Fruit fly (Drosophila melanogaster) whole organism, embryonic: Measurements from ENCODE around the gene CG4009.
"Not testable (repeated sequence)": the region's sequence is repeated elsewhere in the genome, so short reads cannot be mapped to it uniquely, and the experiment has no call there.

ENCODE experiments used
- Adf1 ChIP-seq: fragments of 200-800 bp; sonication (Bioruptor generic); IDR thresholded peaks from 2 replicates; pipeline ENCODE4 v1.3.6; 2022; ENCODE audit warnings: missing biosample characterization, missing genetic modification characterization
- Antp ChIP-seq: fragments of 200-800 bp; sonication (Bioruptor generic); optimal IDR thresholded peaks from 3 replicates; lab custom pipeline; 2016; ENCODE audit warnings: missing biosample characterization, missing genetic modification characterization
- Blimp-1 ChIP-seq: fragments of 200-800 bp; sonication (Bioruptor generic); optimal IDR thresholded peaks from 3 replicates; lab custom pipeline; 2018; ENCODE audit warnings: missing biosample characterization, missing genetic modification characterization, mild to moderate bottlenecking, moderate library complexity, missing genetic modification reagents
- CG10274 ChIP-seq: fragments of 200-800 bp; sonication (Bioruptor generic); optimal IDR thresholded peaks from 3 replicates; lab custom pipeline; 2017; ENCODE audit warnings: missing biosample characterization, mild to moderate bottlenecking, missing genetic modification characterization
- CG10543 ChIP-seq: fragments of 200-800 bp; sonication (Bioruptor generic); optimal IDR thresholded peaks from 3 replicates; lab custom pipeline; 2017; ENCODE audit warnings: missing biosample characterization, mild to moderate bottlenecking, missing genetic modification characterization, moderate library complexity
- CG11504 ChIP-seq: fragments of 200-800 bp; sonication (Bioruptor generic); optimal IDR thresholded peaks from 3 replicates; lab custom pipeline; 2019; ENCODE audit warnings: missing biosample characterization, mild to moderate bottlenecking, missing genetic modification characterization, moderate library complexity
- CG12219 ChIP-seq: fragments of 200-800 bp; sonication (Bioruptor generic); optimal IDR thresholded peaks from 3 replicates; lab custom pipeline; 2018; ENCODE audit warnings: missing biosample characterization, mild to moderate bottlenecking, missing genetic modification characterization
- CG13624 ChIP-seq: fragments of 200-800 bp; sonication (Bioruptor generic); optimal IDR thresholded peaks from 2 replicates; lab custom pipeline; 2016; ENCODE audit warnings: missing biosample characterization, missing genetic modification characterization
- CG1603 ChIP-seq: fragments of 200-800 bp; sonication (Bioruptor generic); optimal IDR thresholded peaks from 2 replicates; lab custom pipeline; 2019; ENCODE audit warnings: missing biosample characterization, mild to moderate bottlenecking, missing genetic modification characterization, moderate library complexity
- CG1647 ChIP-seq: fragments of 200-800 bp; sonication (Bioruptor generic); optimal IDR thresholded peaks from 3 replicates; lab custom pipeline; 2016; ENCODE audit warnings: missing biosample characterization, missing genetic modification characterization
- CG2120 ChIP-seq: fragments of 200-800 bp; sonication (Bioruptor generic); optimal IDR thresholded peaks from 3 replicates; lab custom pipeline; 2016; ENCODE audit warnings: missing biosample characterization, missing genetic modification characterization
- CG30431 ChIP-seq: fragments of 200-800 bp; sonication (Bioruptor generic); optimal IDR thresholded peaks from 2 replicates; lab custom pipeline; 2017; ENCODE audit warnings: missing biosample characterization, missing genetic modification characterization
- CG3163 ChIP-seq: fragments of 200-800 bp; sonication (Bioruptor generic); optimal IDR thresholded peaks from 3 replicates; lab custom pipeline; 2016; ENCODE audit warnings: missing biosample characterization, missing genetic modification characterization
- CG3847 ChIP-seq: fragments of 200-800 bp; sonication (Bioruptor generic); IDR thresholded peaks from 2 replicates; pipeline ENCODE4 v1.3.6; 2022; ENCODE audit warnings: missing biosample characterization, missing genetic modification characterization
- CG4424 ChIP-seq: fragments of 200-800 bp; sonication (Bioruptor generic); optimal IDR thresholded peaks from 3 replicates; lab custom pipeline; 2016; ENCODE audit warnings: missing biosample characterization, missing genetic modification characterization
- CG4617 ChIP-seq: fragments of 200-800 bp; sonication (Bioruptor generic); optimal IDR thresholded peaks from 3 replicates; lab custom pipeline; 2016; ENCODE audit warnings: missing biosample characterization, missing genetic modification characterization, borderline replicate concordance
- CG6813 ChIP-seq: fragments of 200-800 bp; sonication (Bioruptor generic); optimal IDR thresholded peaks from 2 replicates; lab custom pipeline; 2017; ENCODE audit warnings: missing biosample characterization, missing genetic modification characterization, mild to moderate bottlenecking, moderate library complexity, missing genetic modification reagents
- CG6854 ChIP-seq: fragments of 200-800 bp; sonication (Bioruptor generic); optimal IDR thresholded peaks from 3 replicates; lab custom pipeline; 2017; ENCODE audit warnings: missing biosample characterization, mild to moderate bottlenecking, missing genetic modification characterization
- CG9215 ChIP-seq: fragments of 200-800 bp; sonication (Bioruptor generic); IDR thresholded peaks from 2 replicates; pipeline ENCODE4 v1.3.6; 2022; ENCODE audit warnings: missing biosample characterization, missing genetic modification characterization
- CG9609 ChIP-seq: fragments of 200-800 bp; sonication (Bioruptor generic); optimal IDR thresholded peaks from 3 replicates; lab custom pipeline; 2016; ENCODE audit warnings: missing biosample characterization, missing genetic modification characterization
- Dek ChIP-seq: fragments of 200-800 bp; sonication (Bioruptor generic); optimal IDR thresholded peaks from 3 replicates; lab custom pipeline; 2019; ENCODE audit warnings: missing biosample characterization, mild to moderate bottlenecking, missing genetic modification characterization, moderate library complexity
- Dip2 ChIP-seq: fragments of 200-800 bp; sonication (Bioruptor generic); IDR thresholded peaks from 2 replicates; pipeline ENCODE4 v1.3.6; 2022; ENCODE audit warnings: missing biosample characterization, missing genetic modification characterization
- Hr51 ChIP-seq, 2 experiments: fragments of 200-800 bp; sonication (Bioruptor generic); optimal IDR thresholded peaks; 2 replicates in 1 of 2; 3 replicates in 1 of 2; lab custom pipeline; 2016 to 2018; ENCODE audit warnings: missing biosample characterization in 2 of 2, missing genetic modification characterization in 2 of 2, mild to moderate bottlenecking in 1 of 2, moderate library complexity in 1 of 2
- NC2β ChIP-seq: fragments of 200-800 bp; sonication (Bioruptor generic); optimal IDR thresholded peaks from 2 replicates; lab custom pipeline; 2016; ENCODE audit warnings: missing biosample characterization, missing genetic modification characterization
- Oli ChIP-seq: fragments of 200-800 bp; sonication (Bioruptor generic); optimal IDR thresholded peaks from 2 replicates; lab custom pipeline; 2018; ENCODE audit warnings: missing biosample characterization, mild to moderate bottlenecking, missing genetic modification characterization, moderate library complexity
- Ptx1 ChIP-seq: fragments of 200-800 bp; sonication (Bioruptor generic); IDR thresholded peaks from 2 replicates; pipeline ENCODE4 v1.3.6; 2022; ENCODE audit warnings: missing biosample characterization, missing genetic modification characterization
- Sox102F ChIP-seq: fragments of 200-800 bp; sonication (Bioruptor generic); optimal IDR thresholded peaks from 2 replicates; lab custom pipeline; 2018; ENCODE audit warnings: missing biosample characterization, mild to moderate bottlenecking, missing genetic modification characterization, moderate library complexity
- Vsx1 ChIP-seq: fragments of 200-800 bp; sonication (Bioruptor generic); optimal IDR thresholded peaks from 2 replicates; lab custom pipeline; 2017; ENCODE audit warnings: missing biosample characterization, mild to moderate bottlenecking, missing genetic modification characterization, missing genetic modification reagents
- YL-1 ChIP-seq: fragments of 200-800 bp; sonication (Bioruptor generic); optimal IDR thresholded peaks from 3 replicates; lab custom pipeline; 2017; ENCODE audit warnings: missing biosample characterization, mild to moderate bottlenecking, missing genetic modification characterization
- ato ChIP-seq: fragments of 200-800 bp; sonication (Bioruptor generic); IDR thresholded peaks from 2 replicates; pipeline ENCODE4 v1.3.6; 2022; ENCODE audit warnings: missing biosample characterization, missing genetic modification characterization; ENCODE audit not compliant: partially characterized antibody
- az2 ChIP-seq: fragments of 200-800 bp; sonication (Bioruptor generic); optimal IDR thresholded peaks from 3 replicates; lab custom pipeline; 2016; ENCODE audit warnings: missing biosample characterization, missing genetic modification characterization
- cad ChIP-seq: fragments of >200 bp; optimal IDR thresholded peaks from 2 replicates; lab custom pipeline; 2017; ENCODE audit warnings: missing biosample characterization, missing genetic modification characterization
- dmrt11E ChIP-seq: fragments of 200-800 bp; sonication (Bioruptor generic); optimal IDR thresholded peaks from 3 replicates; lab custom pipeline; 2018; ENCODE audit warnings: missing biosample characterization, mild to moderate bottlenecking, missing genetic modification characterization, moderate library complexity
- dmrt99B ChIP-seq: fragments of 200-800 bp; sonication (Bioruptor generic); optimal IDR thresholded peaks from 2 replicates; lab custom pipeline; 2018; ENCODE audit warnings: missing biosample characterization, mild to moderate bottlenecking, missing genetic modification characterization, moderate library complexity
- eve ChIP-seq, 2 experiments: fragments of >200 bp; optimal IDR thresholded peaks; 2 replicates each; lab custom pipeline; 2017; ENCODE audit warnings: missing biosample characterization in 2 of 2, missing genetic modification characterization in 2 of 2
- fd102C ChIP-seq: fragments of 200-800 bp; sonication (Bioruptor generic); optimal IDR thresholded peaks from 2 replicates; lab custom pipeline; 2018; ENCODE audit warnings: missing biosample characterization, mild to moderate bottlenecking, missing genetic modification characterization, moderate library complexity
- gem ChIP-seq: fragments of 200-800 bp; sonication (Bioruptor generic); optimal IDR thresholded peaks from 2 replicates; lab custom pipeline; 2019; ENCODE audit warnings: missing biosample characterization, mild to moderate bottlenecking, missing genetic modification characterization, moderate library complexity
- grau ChIP-seq: fragments of 200-800 bp; optimal IDR thresholded peaks from 3 replicates; lab custom pipeline; 2019; ENCODE audit warnings: missing biosample characterization, mild to moderate bottlenecking, missing genetic modification characterization, moderate library complexity
- maf-S ChIP-seq: fragments of 200-800 bp; sonication (Bioruptor generic); optimal IDR thresholded peaks from 2 replicates; lab custom pipeline; 2016; ENCODE audit warnings: missing biosample characterization, missing genetic modification characterization
- mam ChIP-seq: fragments of 200-800 bp; sonication (Bioruptor generic); optimal IDR thresholded peaks from 3 replicates; lab custom pipeline; 2016; ENCODE audit warnings: missing biosample characterization, missing genetic modification characterization
- nerfin-1 ChIP-seq: fragments of 200-800 bp; sonication (Bioruptor generic); optimal IDR thresholded peaks from 3 replicates; lab custom pipeline; 2019; ENCODE audit warnings: missing biosample characterization, mild to moderate bottlenecking, missing genetic modification characterization, moderate library complexity
- psq ChIP-seq: fragments of 200-800 bp; sonication (Bioruptor generic); optimal IDR thresholded peaks from 2 replicates; lab custom pipeline; 2017; ENCODE audit warnings: missing biosample characterization, missing genetic modification characterization
- pzg ChIP-seq: fragments of 200-800 bp; sonication (Bioruptor generic); optimal IDR thresholded peaks from 3 replicates; lab custom pipeline; 2018; ENCODE audit warnings: missing biosample characterization, mild to moderate bottlenecking, missing genetic modification characterization, moderate library complexity
- schlank ChIP-seq: fragments of 200-800 bp; sonication (Bioruptor generic); optimal IDR thresholded peaks from 2 replicates; lab custom pipeline; 2018; ENCODE audit warnings: missing biosample characterization, mild to moderate bottlenecking, missing genetic modification characterization
- sd ChIP-seq: fragments of 200-800 bp; sonication (Bioruptor generic); optimal IDR thresholded peaks from 3 replicates; lab custom pipeline; 2018; ENCODE audit warnings: missing biosample characterization, mild to moderate bottlenecking, missing genetic modification characterization, moderate library complexity
- sna ChIP-seq: fragments of 200-800 bp; sonication (Bioruptor generic); IDR thresholded peaks from 2 replicates; pipeline ENCODE4 v1.3.6; 2022; ENCODE audit warnings: missing biosample characterization, missing genetic modification characterization; ENCODE audit not compliant: partially characterized antibody
- trem ChIP-seq: fragments of 200-800 bp; optimal IDR thresholded peaks from 3 replicates; lab custom pipeline; 2019; ENCODE audit warnings: missing biosample characterization, mild to moderate bottlenecking, missing genetic modification characterization, moderate library complexity
- unpg ChIP-seq: fragments of 200-800 bp; sonication (Bioruptor generic); optimal IDR thresholded peaks from 3 replicates; lab custom pipeline; 2018; ENCODE audit warnings: missing biosample characterization, mild to moderate bottlenecking, missing genetic modification characterization, moderate library complexity
- zfh2 ChIP-seq: fragments of 200-800 bp; sonication (Bioruptor generic); optimal IDR thresholded peaks from 2 replicates; lab custom pipeline; 2016; ENCODE audit warnings: missing biosample characterization, missing genetic modification characterization

The CG4009 gene

dm6 chr3R:16988514-16988913 lies 47.3 kb downstream of the CG4009 start, which contains the start of gene MESK4:
MESK4 (plus strand) TSS chr3R:16988814.
- TF ChIP-seq YL-1 (GFP tag; lab: Kevin White, UChicago); CG4617 (GFP tag; lab: Kevin White, UChicago); fd102C: not testable (repeated sequence)

dm6 chr3R:16987924-16988298 lies 47.9 kb downstream of the CG4009 start:
- TF ChIP-seq eve (GFP tag; optimal IDR thresholded peaks at IDR 0.05; lab: Kevin White, UChicago) (no peak), Adf1 (GFP tag; lab: Robert Waterston, UW) (no peak), CG1603 (tag; lab: Kevin White, UChicago) (peak; percentile 39), Vsx1 (GFP tag; lab: Kevin White, UChicago) (peak; percentile 23), CG4424 (GFP tag; lab: Kevin White, UChicago) (peak; percentile 8), nerfin-1 (no peak), az2 (no peak), CG30431 (GFP tag; lab: Kevin White, UChicago) (no peak), CG13624 (GFP tag; lab: Kevin White, UChicago) (no peak), CG10543 (GFP tag; lab: Kevin White, UChicago) (no peak), mam (no peak), Antp (GFP tag; lab: Kevin White, UChicago) (no peak), maf-S (GFP tag; lab: Kevin White, UChicago) (no peak), Oli (peak; percentile 21), CG11504 (tag; lab: Kevin White, UChicago) (peak; percentile 11), CG9215 (GFP tag; lab: Robert Waterston, UW) (no peak), trem (tag; lab: Kevin White, UChicago) (no peak), pzg (GFP tag; lab: Kevin White, UChicago) (no peak), CG1647 (GFP tag; lab: Kevin White, UChicago) (no peak), dmrt11E (tag; lab: Kevin White, UChicago) (no peak), Dek (tag; lab: Kevin White, UChicago) (no peak), CG6854 (GFP tag; lab: Kevin White, UChicago) (no peak), cad (GFP tag; lab: Kevin White, UChicago) (no peak), NC2β (GFP tag; lab: Kevin White, UChicago) (no peak), CG9609 (GFP tag; lab: Kevin White, UChicago) (no peak), Ptx1 (no peak), CG10274 (GFP tag; lab: Kevin White, UChicago) (no peak), CG2120 (GFP tag; lab: Kevin White, UChicago) (peak; percentile 2), Dip2 (no peak), gem (tag; lab: Kevin White, UChicago) (peak; percentile 36), dmrt99B (tag; lab: Kevin White, UChicago) (peak; percentile 7), CG6813 (no peak), Blimp-1 (no peak), sd (tag; lab: Kevin White, UChicago) (no peak), unpg (GFP tag; lab: Kevin White, UChicago) (peak; percentile 33), psq (GFP tag; lab: Kevin White, UChicago) (no peak), grau (tag; lab: Kevin White, UChicago) (peak; percentile 81), Hr51 (GFP tag; optimal IDR thresholded peaks at IDR 0.05; lab: Kevin White, UChicago) (peak in 1 of 2 experiments; percentile 26), CG3847 (GFP tag; lab: Robert Waterston, UW) (no peak), CG12219 (GFP tag; lab: Kevin White, UChicago) (no peak), sna (GFP tag; lab: Robert Waterston, UW) (no peak), schlank (tag; lab: Kevin White, UChicago) (no peak), zfh2 (no peak), Sox102F (peak; percentile 11), CG3163 (GFP tag; lab: Kevin White, UChicago) (no peak), ato (no peak)
